Worm (Caenorhabditis elegans): ENCODE data around the gene T28A11.16.

Gene T28A11.16

DNA sequence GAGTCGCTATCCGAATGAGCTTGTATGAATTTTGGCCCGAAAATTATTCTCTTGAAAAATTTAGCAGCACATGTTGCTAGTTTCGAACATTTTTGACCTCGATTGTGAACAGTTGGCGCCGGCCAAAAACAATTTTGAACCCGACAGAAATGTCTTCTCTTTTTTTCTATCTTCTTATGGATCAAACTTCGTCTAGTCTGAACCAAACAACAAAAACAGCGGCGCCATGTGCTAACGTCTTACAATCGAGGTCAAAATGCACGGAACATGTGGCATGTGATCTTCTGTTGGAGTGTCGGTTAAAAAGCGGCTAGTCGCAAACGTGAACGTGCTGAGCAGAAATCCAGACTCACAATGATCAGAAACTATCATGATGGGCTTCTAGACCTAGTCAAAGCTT, 17.2 kb upstream of the T28A11.16 start:
- TF ChIP-seq pha-4 (tag; optimal IDR thresholded peaks at IDR 0.05) (no peak), snpc-4 (GFP tag; optimal IDR thresholded peaks at IDR 0.05) (no peak), snpc-4 (tag; optimal IDR thresholded peaks at IDR 0.05) (no peak), ztf-6 (GFP tag; IDR thresholded peaks at IDR 0.05) (no peak), dpff-1 (tag; optimal IDR thresholded peaks at IDR 0.05) (no peak), nhr-80 (tag; optimal IDR thresholded peaks at IDR 0.05) (no peak), K12H6.12 (tag; optimal IDR thresholded peaks at IDR 0.05) (peak; percentile 9)

ce11 chrV:3275033-3275432, 16.0 kb upstream of the T28A11.16 start, which contains the start of gene T28A11.3:
T28A11.3 (plus strand) TSS chrV:3275333.
- TF ChIP-seq lsl-1 (GFP tag; optimal IDR thresholded peaks at IDR 0.05): no peak
- TF ChIP-seq egl-44 (GFP tag; IDR thresholded peaks at IDR 0.05): no peak
- TF ChIP-seq attf-6 (GFP tag; IDR thresholded peaks at IDR 0.05): no peak
- no peak for TF ChIP-seq lir-1 (GFP tag; conservative IDR thresholded peaks at IDR 0.05)
- no peak for TF ChIP-seq ztf-3 (GFP tag; optimal IDR thresholded peaks at IDR 0.05)
- TF ChIP-seq T26A5.8 (tag; optimal IDR thresholded peaks at IDR 0.05): no peak
- no peak for TF ChIP-seq Y53F4B.3 (GFP tag; IDR thresholded peaks at IDR 0.05)
- TF ChIP-seq zfh-2 (GFP tag; conservative IDR thresholded peaks at IDR 0.05): no peak
- no peak for TF ChIP-seq chd-7 (tag; optimal IDR thresholded peaks at IDR 0.05)
- TF ChIP-seq F22D6.2 (tag; optimal IDR thresholded peaks at IDR 0.05): no peak
- TF ChIP-seq atf-7 (tag; optimal IDR thresholded peaks at IDR 0.05): no peak
- TF ChIP-seq ztf-28 (GFP tag; IDR thresholded peaks at IDR 0.05): no peak
- TF ChIP-seq let-607 (tag; optimal IDR thresholded peaks at IDR 0.05): no peak

- TF ChIP-seq nhr-120 (GFP tag; IDR thresholded peaks at IDR 0.05): no peak
- no peak for TF ChIP-seq aptf-3 (GFP tag; IDR thresholded peaks at IDR 0.05)
- no peak for TF ChIP-seq egrh-3 (GFP tag; IDR thresholded peaks at IDR 0.05)
- no peak for TF ChIP-seq lag-1 (GFP tag; IDR thresholded peaks at IDR 0.05)
Measured at ce11 chrV:3273577-3274100, 14.6 kb upstream of the T28A11.16 start, which contains the start of gene T28A11.4. T28A11.4 (plus strand) TSS chrV:3274050.

- TF ChIP-seq mcd-1 (GFP tag; IDR thresholded peaks at IDR 0.05): no peak
- no peak for TF ChIP-seq chd-7 (tag; optimal IDR thresholded peaks at IDR 0.05)
- no peak for TF ChIP-seq lsy-27 (tag; optimal IDR thresholded peaks at IDR 0.05; ENCODE audit: borderline replicate concordance, insufficient read depth)
- no peak for TF ChIP-seq nhr-80 (tag; optimal IDR thresholded peaks at IDR 0.05)
- TF ChIP-seq mel-28 (tag; optimal IDR thresholded peaks at IDR 0.05; ENCODE audit: borderline replicate concordance): no peak
- no peak for TF ChIP-seq let-526 (GFP tag; IDR thresholded peaks at IDR 0.05)
- TF ChIP-seq lin-54 (GFP tag; optimal IDR thresholded peaks at IDR 0.05): no peak
- TF ChIP-seq F23B12.7 (tag; optimal IDR thresholded peaks at IDR 0.05; ENCODE audit: insufficient read depth): no peak
- TF ChIP-seq nhr-179 (tag; optimal IDR thresholded peaks at IDR 0.05): no peak
- TF ChIP-seq F57C9.4 (tag; optimal IDR thresholded peaks at IDR 0.05): no peak
- no peak for TF ChIP-seq nhr-27 (tag; optimal IDR thresholded peaks at IDR 0.05)
- TF ChIP-seq somi-1 (GFP tag; optimal IDR thresholded peaks at IDR 0.05): no peak
Measured at ce11 chrV:3273156-3273555, 14.1 kb upstream of the T28A11.16 start, which contains the start of gene T28A11.20. T28A11.20 (minus strand) TSS chrV:3273256.
